Worm (Caenorhabditis elegans): ENCODE results near the gene ekl-6.

ce11 chrIII:10076042-10076441, 11.8 kb downstream of the ekl-6 start:
- no peak for TF ChIP-seq cog-1 (tag; optimal IDR thresholded peaks at IDR 0.05)
- TF ChIP-seq klf-2 (GFP tag; conservative IDR thresholded peaks at IDR 0.05): no peak
- TF ChIP-seq flt-1 (GFP tag; IDR thresholded peaks at IDR 0.05): no peak
- TF ChIP-seq ztf-29 (GFP tag; IDR thresholded peaks at IDR 0.05): no peak
- no peak for TF ChIP-seq ref-1 (GFP tag; conservative IDR thresholded peaks at IDR 0.05)
- TF ChIP-seq T22C8.4 (GFP tag; IDR thresholded peaks at IDR 0.05): no peak
